Worm (Caenorhabditis elegans) whole organism, L3 larva: Measurements from ENCODE around the gene F44E2.10.

Experiments
- aly-2 ChIP-seq: fragments of 150-350 bp; optimal IDR thresholded peaks from 2 replicates; lab custom pipeline; 2014; ENCODE audit warnings: missing biosample characterization, missing genetic modification characterization
- ama-1 ChIP-seq: fragments of 150-350 bp; optimal IDR thresholded peaks from 2 replicates; lab custom pipeline; 2018
- ceh-82 ChIP-seq: fragments of 150-350 bp; optimal IDR thresholded peaks from 2 replicates; lab custom pipeline; 2014; ENCODE audit warnings: missing biosample characterization, missing genetic modification characterization
- nhr-23 ChIP-seq: fragments of 150-350 bp; optimal IDR thresholded peaks from 2 replicates; lab custom pipeline; 2014; ENCODE audit warnings: missing biosample characterization, missing genetic modification reagents, missing genetic modification characterization
- nhr-28 ChIP-seq: fragments of 150-350 bp; optimal IDR thresholded peaks from 2 replicates; lab custom pipeline; 2014; ENCODE audit warnings: missing biosample characterization, missing genetic modification characterization
- pqm-1 ChIP-seq: fragments of 150-350 bp; optimal IDR thresholded peaks from 2 replicates; lab custom pipeline; 2017; ENCODE audit warnings: missing biosample characterization, missing genetic modification characterization, inconsistent platforms

DNA sequence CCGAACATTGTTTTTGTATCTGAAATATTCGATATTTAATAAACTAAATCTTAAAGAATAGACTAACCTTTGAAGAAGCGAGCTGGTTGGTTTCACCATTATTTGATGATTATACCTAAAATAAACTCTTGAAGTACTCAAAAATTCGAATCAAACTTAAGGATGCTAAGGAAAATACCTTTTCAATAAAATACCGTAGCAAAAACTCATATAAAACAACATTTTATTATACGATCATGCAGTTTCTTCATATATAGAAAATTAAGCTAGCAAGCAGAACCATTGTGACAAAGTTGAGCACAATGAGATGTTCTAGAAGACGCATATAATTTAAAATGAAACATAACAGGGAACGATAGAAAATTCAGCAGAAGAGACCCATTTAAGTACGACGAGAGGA lies 17.5 kb upstream of the F44E2.10 start, which contains the start of gene F44E2.7:
- TF ChIP-seq nhr-23 (tag; lab: Kevin White, UChicago) (no peak), aly-2 (tag; lab: Kevin White, UChicago) (no peak), ceh-82 (tag; lab: Kevin White, UChicago) (no peak), nhr-28 (tag; lab: Kevin White, UChicago) (no peak), pqm-1 (tag; lab: Kevin White, UChicago) (no peak), ama-1 (lab: Kevin White, UChicago) (no peak)
